Worm (Caenorhabditis elegans) whole organism, young adult: Measurements from ENCODE around the gene klp-4.

Source experiments
- F33H1.4 ChIP-seq: fragments of 200-800 bp; sonication (Bioruptor generic); IDR thresholded peaks from 2 replicates; pipeline ENCODE4 v1.3.6; 2022; ENCODE audit warnings: missing genetic modification reagents, missing genetic modification characterization, missing compliant biosample characterization
- akir-1 ChIP-seq: fragments of 200-800 bp; sonication (Bioruptor generic); optimal IDR thresholded peaks from 2 replicates; lab custom pipeline; 2018; ENCODE audit warnings: mild to moderate bottlenecking, missing genetic modification characterization, moderate library complexity, missing compliant biosample characterization
- ama-1 ChIP-seq, 3 experiments: fragments of 150-350 bp in 1 of 3; sonication (generic microtip) in 2 of 3; optimal IDR thresholded peaks; 2 replicates each; lab custom pipeline; 2014 to 2018; ENCODE audit warnings: missing biosample characterization in 2 of 3, missing genetic modification characterization in 2 of 3, missing genetic modification reagents in 2 of 3
- ceh-58 ChIP-seq: fragments of 200-800 bp; sonication (Bioruptor generic); IDR thresholded peaks from 2 replicates; pipeline ENCODE4 v1.3.6; 2022; ENCODE audit warnings: missing genetic modification characterization, missing compliant biosample characterization
- egrh-3 ChIP-seq: fragments of 200-800 bp; sonication (Bioruptor generic); IDR thresholded peaks from 2 replicates; pipeline ENCODE4 v1.3.6; 2022; ENCODE audit warnings: missing genetic modification reagents, missing genetic modification characterization, missing compliant biosample characterization
- mxl-1 ChIP-seq: sonication (generic microtip); optimal IDR thresholded peaks from 2 replicates; lab custom pipeline; 2016; ENCODE audit warnings: missing genetic modification characterization, missing compliant biosample characterization
- sdz-38 ChIP-seq: sonication (generic microtip); optimal IDR thresholded peaks from 2 replicates; lab custom pipeline; 2016; ENCODE audit warnings: missing genotype, missing genetic modification characterization, missing compliant biosample characterization
- tbp1 ChIP-seq: fragments of 200-800 bp; sonication (Bioruptor generic); optimal IDR thresholded peaks from 2 replicates; lab custom pipeline; 2018; ENCODE audit warnings: mild to moderate bottlenecking, missing genetic modification characterization, missing compliant biosample characterization
- xnd-1 ChIP-seq: sonication (generic microtip); optimal IDR thresholded peaks from 2 replicates; lab custom pipeline; 2016; ENCODE audit warnings: missing genotype, missing genetic modification reagents, missing genetic modification characterization, missing compliant biosample characterization
- zfh-2 ChIP-seq: fragments of 200-800 bp; sonication (Bioruptor generic); conservative IDR thresholded peaks from 2 replicates; pipeline ENCODE4 v1.3.6; 2022; ENCODE audit warnings: missing genetic modification reagents, missing genetic modification characterization, missing compliant biosample characterization

klp-4 gene

ce11 chrX:3126979-3127378, 51.5 kb downstream of the klp-4 start, which contains the start of gene spc-1:
Gene spc-1 (minus strand): TSS chrX:3127079.
- TF ChIP-seq xnd-1 (tag; lab: Kevin White, UChicago): no peak
- no peak for TF ChIP-seq egrh-3 (GFP tag; lab: Robert Waterston, UW)
- TF ChIP-seq ama-1 (optimal IDR thresholded peaks at IDR 0.05; lab: Kevin White, UChicago): no peak
- no peak for TF ChIP-seq ama-1 (GFP tag; optimal IDR thresholded peaks at IDR 0.05; lab: Kevin White, UChicago)
- no peak for TF ChIP-seq ceh-58
- TF ChIP-seq tbp1 (GFP tag; lab: Kevin White, UChicago): no peak
- TF ChIP-seq akir-1 (GFP tag; lab: Kevin White, UChicago): no peak
- TF ChIP-seq sdz-38 (tag; lab: Kevin White, UChicago): no peak
- no peak for TF ChIP-seq mxl-1

DNA sequence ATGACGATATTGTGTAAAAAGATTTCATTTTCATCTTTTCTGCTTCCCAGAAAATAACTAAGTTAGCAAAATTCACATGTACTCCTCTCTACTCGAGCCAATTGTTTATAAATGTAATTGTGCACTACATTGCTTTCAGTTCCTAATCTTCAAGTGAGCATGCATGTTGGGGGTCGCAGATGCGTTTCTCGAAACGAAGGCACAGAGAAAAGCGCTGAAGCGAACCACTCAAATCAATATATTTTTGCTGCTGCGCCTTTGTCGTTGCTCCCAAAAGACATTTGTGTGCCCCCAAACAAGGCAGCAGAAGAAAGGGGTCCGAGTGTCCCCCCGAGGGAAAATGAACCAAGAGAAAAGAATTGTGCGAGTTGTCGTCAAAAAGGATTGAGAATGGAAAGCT, 52.3 kb downstream of the klp-4 start:
- 0 out of 2 replicates have a peak, but pooled peaks have one; percentile 31 for TF ChIP-seq zfh-2 (GFP tag; lab: Robert Waterston, UW)
- TF ChIP-seq F33H1.4 (GFP tag; lab: Robert Waterston, UW): no peak
